Fruit fly (Drosophila melanogaster) whole organism, embryonic: ENCODE results near the gene nesd.

Source experiments
- Awh ChIP-seq: fragments of 200-800 bp; sonication (Bioruptor generic); IDR thresholded peaks from 2 replicates; pipeline ENCODE4, ENCODE4 v1.3.6; 2022; ENCODE audit warnings: missing biosample characterization, missing genetic modification characterization
- CG10979 ChIP-seq: fragments of 200-800 bp; sonication (Bioruptor generic); optimal IDR thresholded peaks from 2 replicates; lab custom pipeline; 2018; ENCODE audit warnings: missing biosample characterization, mild to moderate bottlenecking, missing genetic modification characterization, moderate library complexity
- CG11247 ChIP-seq: fragments of 200-800 bp; sonication (Bioruptor generic); IDR thresholded peaks from 2 replicates; pipeline ENCODE4 v1.3.6; 2022; ENCODE audit warnings: missing biosample characterization, missing genetic modification characterization
- CG11696 ChIP-seq: fragments of 200-800 bp; sonication (Bioruptor generic); IDR thresholded peaks from 2 replicates; pipeline ENCODE4 v1.3.6; 2022; ENCODE audit warnings: missing biosample characterization, missing genetic modification characterization
- CG12391 ChIP-seq: fragments of 200-800 bp; sonication (Bioruptor generic); optimal IDR thresholded peaks from 3 replicates; lab custom pipeline; 2018; ENCODE audit warnings: missing biosample characterization, mild to moderate bottlenecking, missing genetic modification characterization, moderate library complexity
- CG12659 ChIP-seq: fragments of 200-800 bp; sonication (Bioruptor generic); optimal IDR thresholded peaks from 3 replicates; lab custom pipeline; 2017; ENCODE audit warnings: mild to moderate bottlenecking, missing biosample characterization, missing genetic modification reagents, missing genetic modification characterization
- CG12744 ChIP-seq: fragments of 200-800 bp; sonication (Bioruptor generic); optimal IDR thresholded peaks from 2 replicates; lab custom pipeline; 2016; ENCODE audit warnings: missing biosample characterization, missing genetic modification characterization
- CG13123 ChIP-seq: fragments of 200-800 bp; sonication (Bioruptor generic); optimal IDR thresholded peaks from 2 replicates; lab custom pipeline; 2016; ENCODE audit warnings: missing biosample characterization, missing genetic modification characterization
- CG13296 ChIP-seq: fragments of 200-800 bp; sonication (Bioruptor generic); optimal IDR thresholded peaks from 3 replicates; lab custom pipeline; 2018; ENCODE audit warnings: missing biosample characterization, mild to moderate bottlenecking, missing genetic modification characterization
- CG14050 ChIP-seq: fragments of 200-800 bp; sonication (Bioruptor generic); IDR thresholded peaks from 3 replicates; pipeline ENCODE4 v1.3.6; 2022; ENCODE audit warnings: missing biosample characterization, missing genetic modification characterization
- CG14667 ChIP-seq: fragments of 200-800 bp; sonication (Bioruptor generic); IDR thresholded peaks from 2 replicates; pipeline ENCODE4 v1.3.6; 2022; ENCODE audit warnings: missing biosample characterization, missing genetic modification characterization
- CG15011 ChIP-seq: fragments of 200-800 bp; sonication (Bioruptor generic); optimal IDR thresholded peaks from 3 replicates; lab custom pipeline; 2018; ENCODE audit warnings: missing biosample characterization, mild to moderate bottlenecking, missing genetic modification characterization
- CG15073 ChIP-seq: fragments of 200-800 bp; sonication (Bioruptor generic); optimal IDR thresholded peaks from 2 replicates; lab custom pipeline; 2016; ENCODE audit warnings: missing biosample characterization, missing genetic modification characterization
- CG16779 ChIP-seq: fragments of 200-800 bp; sonication (Bioruptor generic); IDR thresholded peaks from 2 replicates; pipeline ENCODE4 v1.3.6; 2022; ENCODE audit warnings: missing biosample characterization, missing genetic modification characterization
- CG17328 ChIP-seq: fragments of 200-800 bp; sonication (Bioruptor generic); IDR thresholded peaks from 2 replicates; pipeline ENCODE4 v1.3.6; 2022; ENCODE audit warnings: missing biosample characterization, missing genetic modification characterization
- CG18619 ChIP-seq: fragments of 200-800 bp; sonication (Bioruptor generic); optimal IDR thresholded peaks from 3 replicates; lab custom pipeline; 2017; ENCODE audit warnings: missing biosample characterization, mild to moderate bottlenecking, missing genetic modification characterization
- CG3838 ChIP-seq: fragments of 200-800 bp; sonication (Bioruptor generic); optimal IDR thresholded peaks from 3 replicates; lab custom pipeline; 2016; ENCODE audit warnings: missing biosample characterization, missing genetic modification characterization
- CG5245 ChIP-seq: fragments of 200-800 bp; sonication (Bioruptor generic); optimal IDR thresholded peaks from 3 replicates; lab custom pipeline; 2016; ENCODE audit warnings: missing biosample characterization, missing genetic modification characterization
- CG7928 ChIP-seq: fragments of 200-800 bp; sonication (Bioruptor generic); optimal IDR thresholded peaks from 2 replicates; lab custom pipeline; 2017; ENCODE audit warnings: missing biosample characterization, mild to moderate bottlenecking, missing genetic modification characterization
- CG8388 ChIP-seq: fragments of 200-800 bp; sonication (Bioruptor generic); optimal IDR thresholded peaks from 2 replicates; lab custom pipeline; 2019; ENCODE audit warnings: missing biosample characterization, mild to moderate bottlenecking, missing genetic modification characterization, moderate library complexity
- CG8478 ChIP-seq: fragments of >200 bp; optimal IDR thresholded peaks from 2 replicates; lab custom pipeline; 2018
- CoRest ChIP-seq: fragments of 200-800 bp; sonication (Bioruptor generic); optimal IDR thresholded peaks from 3 replicates; lab custom pipeline; 2018; ENCODE audit warnings: missing biosample characterization, mild to moderate bottlenecking, missing genetic modification characterization, moderate library complexity
- D19A ChIP-seq: fragments of 200-800 bp; optimal IDR thresholded peaks from 3 replicates; lab custom pipeline; 2019; ENCODE audit warnings: missing biosample characterization, mild to moderate bottlenecking, missing genetic modification characterization, moderate library complexity
- Dfd ChIP-seq, 2 experiments: fragments of >200 bp; optimal IDR thresholded peaks; 2 replicates each; lab custom pipeline; 2017; ENCODE audit warnings: missing biosample characterization in 2 of 2, missing genetic modification characterization in 2 of 2
- Dip3 ChIP-seq: fragments of 200-800 bp; sonication (Bioruptor generic); optimal IDR thresholded peaks from 3 replicates; lab custom pipeline; 2016; ENCODE audit warnings: missing biosample characterization, missing genetic modification characterization
- Doc2 ChIP-seq: fragments of 200-800 bp; sonication (Bioruptor generic); IDR thresholded peaks from 2 replicates; pipeline ENCODE4 v1.3.6; 2022; ENCODE audit warnings: missing biosample characterization, missing genetic modification characterization
- Dp ChIP-seq: fragments of 200-800 bp; sonication (Bioruptor generic); optimal IDR thresholded peaks from 2 replicates; lab custom pipeline; 2018; ENCODE audit warnings: missing biosample characterization, mild to moderate bottlenecking, missing genetic modification characterization, moderate library complexity
- Dref ChIP-seq: fragments of 200-800 bp; sonication (Bioruptor generic); IDR thresholded peaks from 2 replicates; pipeline ENCODE4 v1.3.6; 2022; ENCODE audit warnings: missing biosample characterization, missing genetic modification characterization
- H2.0 ChIP-seq: fragments of 200-800 bp; sonication (Bioruptor generic); IDR thresholded peaks from 2 replicates; pipeline ENCODE4 v1.3.6; 2022; ENCODE audit warnings: missing biosample characterization, missing genetic modification characterization
- Hmx ChIP-seq: fragments of 200-800 bp; sonication (Bioruptor generic); optimal IDR thresholded peaks from 2 replicates; lab custom pipeline; 2016; ENCODE audit warnings: missing biosample characterization, missing genetic modification characterization
- Hr51 ChIP-seq, 2 experiments: fragments of 200-800 bp; sonication (Bioruptor generic); optimal IDR thresholded peaks; 2 replicates in 1 of 2; 3 replicates in 1 of 2; lab custom pipeline; 2016 to 2018; ENCODE audit warnings: missing biosample characterization in 2 of 2, missing genetic modification characterization in 2 of 2, mild to moderate bottlenecking in 1 of 2, moderate library complexity in 1 of 2
- Jarid2 ChIP-seq: fragments of 200-800 bp; sonication (Bioruptor generic); optimal IDR thresholded peaks from 3 replicates; lab custom pipeline; 2017; ENCODE audit warnings: mild to moderate bottlenecking, missing biosample characterization, missing genetic modification reagents, missing genetic modification characterization
- MBD-R2 ChIP-seq: fragments of 200-800 bp; sonication (Bioruptor generic); IDR thresholded peaks from 2 replicates; pipeline ENCODE4 v1.3.6; 2022; ENCODE audit warnings: missing biosample characterization, missing genetic modification characterization
- NC2α ChIP-seq: fragments of 200-800 bp; sonication (Bioruptor generic); optimal IDR thresholded peaks from 2 replicates; lab custom pipeline; 2016; ENCODE audit warnings: missing biosample characterization, missing genetic modification characterization
- Neu2 ChIP-seq: fragments of 200-800 bp; sonication (Bioruptor generic); optimal IDR thresholded peaks from 3 replicates; lab custom pipeline; 2016; ENCODE audit warnings: missing biosample characterization, missing genetic modification characterization, borderline replicate concordance
- Ravus ChIP-seq: fragments of 200-800 bp; sonication (Bioruptor generic); IDR thresholded peaks from 2 replicates; pipeline ENCODE4 v1.3.6; 2022; ENCODE audit warnings: missing biosample characterization, missing genetic modification characterization
- Side ChIP-seq: fragments of 200-800 bp; sonication (Bioruptor generic); optimal IDR thresholded peaks from 2 replicates; lab custom pipeline; 2016; ENCODE audit warnings: missing biosample characterization, missing genetic modification characterization
- Stat92E ChIP-seq, 3 experiments: fragments of >200 bp in 2 of 3; fragments of 200-800 bp in 1 of 3; sonication (Bioruptor generic) in 1 of 3; optimal IDR thresholded peaks; 2 replicates each; lab custom pipeline; 2017 to 2019; ENCODE audit warnings: missing biosample characterization in 3 of 3, missing genetic modification characterization in 3 of 3, mild to moderate bottlenecking in 1 of 3, moderate library complexity in 1 of 3
- chinmo ChIP-seq: fragments of 200-800 bp; sonication (Bioruptor generic); IDR thresholded peaks from 4 replicates; pipeline ENCODE4 v1.3.6; 2022; ENCODE audit warnings: missing biosample characterization, missing genetic modification characterization; ENCODE audit not compliant: partially characterized antibody
- crol ChIP-seq: fragments of 200-800 bp; sonication (Bioruptor generic); IDR thresholded peaks from 2 replicates; pipeline ENCODE4 v1.3.6; 2022; ENCODE audit warnings: missing biosample characterization, missing genetic modification characterization
- dm ChIP-seq: fragments of 200-800 bp; sonication (Bioruptor generic); optimal IDR thresholded peaks from 3 replicates; lab custom pipeline; 2016; ENCODE audit warnings: missing biosample characterization, missing genetic modification characterization
- dpn ChIP-seq, 2 experiments: fragments of 200-800 bp; sonication (Bioruptor generic); optimal IDR thresholded peaks; 3 replicates each; lab custom pipeline; 2016; ENCODE audit warnings: missing biosample characterization in 2 of 2, missing genetic modification characterization in 2 of 2
- fd64A ChIP-seq: fragments of 200-800 bp; sonication (Bioruptor generic); optimal IDR thresholded peaks from 3 replicates; lab custom pipeline; 2018; ENCODE audit warnings: missing biosample characterization, mild to moderate bottlenecking, missing genetic modification characterization
- mam ChIP-seq: fragments of 200-800 bp; sonication (Bioruptor generic); optimal IDR thresholded peaks from 3 replicates; lab custom pipeline; 2016; ENCODE audit warnings: missing biosample characterization, missing genetic modification characterization
- p53 ChIP-seq: fragments of 200-800 bp; sonication (Bioruptor generic); optimal IDR thresholded peaks from 2 replicates; lab custom pipeline; 2016; ENCODE audit warnings: missing biosample characterization, missing genetic modification characterization
- schlank ChIP-seq: fragments of 200-800 bp; sonication (Bioruptor generic); optimal IDR thresholded peaks from 2 replicates; lab custom pipeline; 2018; ENCODE audit warnings: missing biosample characterization, mild to moderate bottlenecking, missing genetic modification characterization
- sisA ChIP-seq: fragments of 200-800 bp; sonication (Bioruptor generic); IDR thresholded peaks from 2 replicates; pipeline ENCODE4 v1.3.6; 2022; ENCODE audit warnings: missing biosample characterization, missing genetic modification characterization
- tin ChIP-seq: fragments of 200-800 bp; sonication (Bioruptor generic); optimal IDR thresholded peaks from 3 replicates; lab custom pipeline; 2016; ENCODE audit warnings: missing biosample characterization, missing genetic modification characterization
- tll ChIP-seq, 2 experiments: fragments of 200-800 bp in 1 of 2; fragments of >200 bp in 1 of 2; sonication (Bioruptor generic) in 1 of 2; optimal IDR thresholded peaks; 2 replicates each; lab custom pipeline; 2017 to 2019; ENCODE audit warnings: missing biosample characterization in 2 of 2, missing genetic modification characterization in 2 of 2, mild to moderate bottlenecking in 1 of 2, moderate library complexity in 1 of 2
- wek ChIP-seq: fragments of 200-800 bp; sonication (Bioruptor generic); optimal IDR thresholded peaks from 3 replicates; lab custom pipeline; 2018; ENCODE audit warnings: missing biosample characterization, mild to moderate bottlenecking, missing genetic modification characterization, moderate library complexity

Gene nesd

DNA sequence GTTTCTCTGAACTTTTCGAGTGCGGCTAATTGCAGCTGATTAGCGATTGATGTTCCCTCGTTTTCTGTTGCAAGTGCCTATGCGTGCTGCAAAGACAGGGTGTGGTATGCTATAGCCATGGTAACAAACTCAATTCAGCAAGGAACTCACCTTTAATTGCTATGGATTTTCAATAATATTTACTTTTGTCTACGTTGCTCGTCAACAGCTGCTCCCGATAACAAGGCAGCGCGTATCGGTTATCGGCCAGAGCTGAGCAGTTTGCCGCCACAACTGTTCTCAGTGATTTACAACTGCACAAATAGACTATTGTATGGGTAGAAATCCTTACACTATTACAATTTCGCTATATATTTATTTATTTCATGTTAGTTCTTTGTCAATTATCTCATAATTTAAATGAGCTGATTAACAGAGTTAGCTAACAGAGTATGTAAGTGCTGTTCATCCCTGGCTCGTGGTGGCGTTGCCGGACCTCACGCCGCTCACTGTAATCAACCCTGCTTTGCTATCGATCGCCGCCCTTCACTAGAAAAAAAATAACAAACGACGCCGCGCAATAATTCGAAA is 18.5 kb upstream of the nesd start, which contains the start of the genes pr and neb (continued):
- no peak; the same call in 1 of the 2 replicates for TF ChIP-seq Ravus (GFP tag; lab: Robert Waterston, UW)
- peak; percentile 42 for TF ChIP-seq CG5245 (GFP tag; lab: Kevin White, UChicago)
- TF ChIP-seq Side = no peak
- no peak for TF ChIP-seq NC2α (GFP tag; lab: Kevin White, UChicago)
- TF ChIP-seq fd64A (GFP tag; lab: Kevin White, UChicago) = no peak
- TF ChIP-seq CG8388 (GFP tag; lab: Kevin White, UChicago) = peak; percentile 40
- no peak for TF ChIP-seq CG16779 (GFP tag; lab: Robert Waterston, UW)
- no peak for TF ChIP-seq CG12744 (GFP tag; lab: Kevin White, UChicago)
- TF ChIP-seq CG7928 (GFP tag; lab: Kevin White, UChicago) = no peak
- TF ChIP-seq Dref = peak; percentile 94
- peak; percentile 59 for TF ChIP-seq sisA
- no peak for TF ChIP-seq CG15073 (GFP tag; lab: Kevin White, UChicago)
- 0 out of 4 replicates have a peak, but pooled peaks have one; percentile 35 for TF ChIP-seq chinmo (GFP tag; lab: Robert Waterston, UW)
- no peak for TF ChIP-seq Neu2
- peak; percentile 5 for TF ChIP-seq p53 (GFP tag; lab: Kevin White, UChicago)
- TF ChIP-seq CG17328 = peak; percentile 73; the same call in 1 of the 2 replicates
- TF ChIP-seq Dip3 (GFP tag; lab: Kevin White, UChicago) = peak; percentile 24
- peak; percentile 63; the same call in 2 of the 3 replicates for TF ChIP-seq CG14050 (GFP tag; lab: Robert Waterston, UW)
- peak; percentile 89 for TF ChIP-seq Dp (GFP tag; lab: Kevin White, UChicago)
- no peak for TF ChIP-seq Jarid2
- TF ChIP-seq dm (GFP tag; lab: Kevin White, UChicago) = no peak
- TF ChIP-seq Hmx (GFP tag; lab: Kevin White, UChicago) = no peak
- TF ChIP-seq CG12391 (tag; lab: Kevin White, UChicago) = peak; percentile 78
- TF ChIP-seq CG12659 (GFP tag; lab: Kevin White, UChicago) = peak; percentile 79
- TF ChIP-seq CG11696 = no peak
- no peak for TF ChIP-seq Doc2
- peak; percentile 20 to 66 for TF ChIP-seq Hr51 (GFP tag; optimal IDR thresholded peaks at IDR 0.05; lab: Kevin White, UChicago)
- TF ChIP-seq schlank = no peak
- TF ChIP-seq CG14667 (GFP tag; lab: Robert Waterston, UW) = no peak
- peak; percentile 39 for TF ChIP-seq D19A (tag; lab: Kevin White, UChicago)
- peak; percentile 48 for TF ChIP-seq H2.0
- no peak for TF ChIP-seq Awh (GFP tag; lab: Robert Waterston, UW)
- no peak for TF ChIP-seq CG15011 (GFP tag; lab: Kevin White, UChicago)
- TF ChIP-seq CoRest (tag; lab: Kevin White, UChicago) = peak; percentile 75
- no peak for TF ChIP-seq CG8478 (lab: Kevin White, UChicago)
- peak; percentile 50 for TF ChIP-seq CG13123 (GFP tag; lab: Kevin White, UChicago)
- TF ChIP-seq dpn (GFP tag; optimal IDR thresholded peaks at IDR 0.05; lab: Kevin White, UChicago) = peak; percentile 51 to 55
- peak; percentile 4 for TF ChIP-seq mam (GFP tag; lab: Kevin White, UChicago)
- no peak for TF ChIP-seq CG3838 (GFP tag; lab: Kevin White, UChicago)
- peak; percentile 3 for TF ChIP-seq CG10979 (tag; lab: Kevin White, UChicago)
- TF ChIP-seq Stat92E (GFP tag; optimal IDR thresholded peaks at IDR 0.05; lab: Kevin White, UChicago) = peak in 1 of 3 experiments; percentile 3
- peak; percentile 36 for TF ChIP-seq CG18619
- TF ChIP-seq crol = no peak
- peak; percentile 74 for TF ChIP-seq MBD-R2 (GFP tag; lab: Robert Waterston, UW)
- TF ChIP-seq CG13296 (GFP tag; lab: Kevin White, UChicago) = no peak
- no peak for TF ChIP-seq wek
- peak; percentile 60; the same call in 1 of the 2 replicates for TF ChIP-seq CG11247
- peak; percentile 52 for TF ChIP-seq tin
- no peak for TF ChIP-seq Dfd (GFP tag; optimal IDR thresholded peaks at IDR 0.05; lab: Kevin White, UChicago)
- peak in 1 of 2 experiments; percentile 34 for TF ChIP-seq tll (GFP tag; optimal IDR thresholded peaks at IDR 0.05; lab: Kevin White, UChicago)
